Worm (Caenorhabditis elegans): Measurements from ENCODE around the gene C08F11.10.

The C08F11.10 gene

DNA sequence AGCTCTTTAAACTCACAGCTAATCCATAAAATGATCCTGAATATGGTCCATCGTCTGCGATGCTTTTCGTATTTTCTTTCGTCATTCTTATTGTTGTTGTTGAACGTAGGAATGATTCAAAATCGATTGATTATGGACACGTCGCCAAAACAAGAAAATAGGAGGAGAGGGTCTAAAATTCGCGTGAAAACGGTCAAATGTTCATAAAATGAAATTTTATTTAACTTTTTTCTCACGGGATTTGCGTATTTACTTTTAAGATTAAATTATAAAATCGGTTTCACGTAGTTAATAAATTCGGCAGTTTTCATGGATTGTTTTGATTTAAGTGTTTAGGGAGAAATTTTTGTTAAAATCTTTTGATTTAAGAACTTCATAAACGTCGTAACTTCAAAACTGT, at the start of gene C08F11.10:
Gene C08F11.10, minus strand, starts transcription at position 101 of the 400 bp plus-strand sequence.
- TF ChIP-seq pha-4 (GFP tag; IDR thresholded peaks at IDR 0.05) (no peak), pha-4 (tag; optimal IDR thresholded peaks at IDR 0.05) (no peak), nhr-111 (GFP tag; optimal IDR thresholded peaks at IDR 0.05) (no peak), F10B5.3 (tag; optimal IDR thresholded peaks at IDR 0.05) (no peak), zip-2 (tag; optimal IDR thresholded peaks at IDR 0.05) (no peak), ztf-11 (tag; optimal IDR thresholded peaks at IDR 0.05) (no peak), attf-4 (tag; optimal IDR thresholded peaks at IDR 0.05) (no peak), lsy-2 (tag; optimal IDR thresholded peaks at IDR 0.05) (no peak), lir-3 (tag; optimal IDR thresholded peaks at IDR 0.05) (no peak), zag-1 (tag; optimal IDR thresholded peaks at IDR 0.05) (no peak), dmd-9 (GFP tag; IDR thresholded peaks at IDR 0.05) (no peak), skn-1 (tag; optimal IDR thresholded peaks at IDR 0.05) (no peak), spr-1 (tag; optimal IDR thresholded peaks at IDR 0.05) (no peak), rbr-2 (tag; optimal IDR thresholded peaks at IDR 0.05) (no peak), F37D6.2 (tag; optimal IDR thresholded peaks at IDR 0.05) (no peak), ctbp-1 (GFP tag; IDR thresholded peaks at IDR 0.05) (no peak), dmd-8 (GFP tag; IDR thresholded peaks at IDR 0.05) (no peak), madf-9 (GFP tag; conservative IDR thresholded peaks at IDR 0.05) (no peak), Y75B8A.6 (GFP tag; IDR thresholded peaks at IDR 0.05) (no peak)

DNA sequence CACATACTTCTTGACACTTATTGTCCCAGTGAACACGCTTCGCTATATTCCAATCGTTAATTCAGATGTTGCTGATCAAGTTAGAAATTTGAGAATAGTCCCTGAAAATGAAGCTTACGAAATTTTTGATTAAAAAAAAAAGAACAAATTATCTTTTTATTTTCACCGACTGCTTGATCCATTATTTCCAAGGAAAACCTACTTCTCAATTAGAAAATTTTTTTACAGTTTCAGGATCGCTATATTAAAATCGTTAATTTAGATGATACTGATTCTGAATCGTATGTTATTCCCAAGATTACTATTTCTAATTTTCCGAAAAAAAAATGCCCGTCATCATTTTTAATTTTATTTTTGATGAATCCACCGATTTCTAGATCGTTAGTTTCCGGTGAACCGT, 49.6 kb upstream of the C08F11.10 start, which contains the start of gene T23G4.127:
Gene T23G4.127, minus strand, starts transcription at position 101 of the 400 bp plus-strand sequence.
- TF ChIP-seq ama-1 (optimal IDR thresholded peaks at IDR 0.05) (no peak), zfp-3 (GFP tag; conservative IDR thresholded peaks at IDR 0.05) (no peak), gei-8 (GFP tag; optimal IDR thresholded peaks at IDR 0.05) (no peak), duxl-1 (tag; optimal IDR thresholded peaks at IDR 0.05; ENCODE audit: poor library complexity) (no peak), mxl-2 (GFP tag; conservative IDR thresholded peaks at IDR 0.05) (no peak)

DNA sequence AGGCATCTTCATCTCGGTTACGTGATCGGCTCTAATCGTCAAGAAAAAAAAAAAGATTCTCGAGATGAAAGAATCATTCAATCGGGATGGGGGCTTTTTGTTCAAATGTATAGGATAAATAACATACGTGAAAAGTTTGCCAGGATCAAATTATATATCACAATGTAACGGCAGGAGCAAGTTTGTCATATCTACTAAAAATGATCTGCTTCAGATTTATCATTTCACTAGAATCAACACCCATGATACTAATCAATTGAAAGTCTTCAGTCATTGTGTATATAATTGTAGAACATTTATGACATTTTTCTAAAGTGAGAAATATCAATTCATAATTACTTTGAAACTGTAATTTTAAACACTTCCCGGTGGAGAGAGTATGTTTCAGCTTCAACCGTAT, 47.9 kb upstream of the C08F11.10 start:
- TF ChIP-seq php-3 (GFP tag; IDR thresholded peaks at IDR 0.05) = no peak
- TF ChIP-seq aha-1 (tag) = peak; percentile 72
- TF ChIP-seq unc-62 (GFP tag; optimal IDR thresholded peaks at IDR 0.05 in 1 of 2) = peak in 1 of 2 experiments; percentile 61
- TF ChIP-seq unc-62 (tag; optimal IDR thresholded peaks at IDR 0.05) = no peak

DNA sequence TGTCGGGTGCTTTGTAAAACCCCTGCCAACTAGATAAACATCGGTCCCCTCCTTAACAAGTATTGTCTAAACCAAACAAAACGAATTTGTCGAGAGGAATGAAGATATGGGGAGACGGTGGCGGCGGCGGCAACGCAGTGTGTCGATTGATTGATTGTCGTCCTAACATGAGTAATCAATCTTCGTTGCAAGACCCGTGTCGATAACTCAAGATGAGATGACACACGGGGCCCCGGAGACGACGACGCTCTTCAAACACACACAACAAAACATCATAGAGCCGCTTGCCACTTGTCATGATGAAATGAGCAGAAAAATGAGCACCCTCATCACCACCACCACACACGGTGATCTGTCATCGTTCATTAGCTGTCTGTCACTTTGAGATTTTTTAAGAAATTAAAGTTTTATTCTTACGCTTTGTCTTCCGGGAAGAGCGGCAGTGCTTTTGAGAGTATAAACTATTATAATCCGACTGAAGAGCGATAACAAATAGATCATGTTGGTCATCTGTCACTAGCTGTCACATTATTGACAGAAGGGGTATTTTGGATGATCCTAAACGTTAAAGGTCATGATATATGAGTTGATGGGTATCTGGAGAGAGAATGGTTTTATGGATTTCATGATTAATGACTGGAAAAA, 46.8 kb upstream of the C08F11.10 start:
- no peak for TF ChIP-seq mep-1 (tag; optimal IDR thresholded peaks at IDR 0.05)
- TF ChIP-seq nhr-237 (tag; optimal IDR thresholded peaks at IDR 0.05) = no peak
- TF ChIP-seq ceh-20 (GFP tag; IDR thresholded peaks at IDR 0.05) = peak; percentile 95
- TF ChIP-seq unc-62 (GFP tag; optimal IDR thresholded peaks at IDR 0.05 in 1 of 2) = peak in 1 of 2 experiments; percentile 100
- TF ChIP-seq unc-62 (tag; optimal IDR thresholded peaks at IDR 0.05) = peak; percentile 82
- TF ChIP-seq unc-39 (tag; optimal IDR thresholded peaks at IDR 0.05) = no peak
- TF ChIP-seq php-3 (GFP tag; IDR thresholded peaks at IDR 0.05) = no peak
- no peak for TF ChIP-seq fkh-10 (GFP tag; optimal IDR thresholded peaks at IDR 0.05)
- TF ChIP-seq cey-2 (tag; optimal IDR thresholded peaks at IDR 0.05; ENCODE audit: borderline replicate concordance, insufficient read depth) = no peak
- TF ChIP-seq ceh-28 (tag; optimal IDR thresholded peaks at IDR 0.05) = no peak
- no peak for TF ChIP-seq ceh-62 (tag; optimal IDR thresholded peaks at IDR 0.05)
- TF ChIP-seq R02D3.7 (tag; optimal IDR thresholded peaks at IDR 0.05) = no peak
- no peak for TF ChIP-seq daf-8 (GFP tag; IDR thresholded peaks at IDR 0.05)
- TF ChIP-seq sdz-12 (GFP tag; optimal IDR thresholded peaks at IDR 0.05) = no peak
- TF ChIP-seq duxl-1 (tag; optimal IDR thresholded peaks at IDR 0.05; ENCODE audit: poor library complexity) = no peak
- TF ChIP-seq ces-1 (GFP tag; optimal IDR thresholded peaks at IDR 0.05) = no peak
- TF ChIP-seq dve-1 (tag; optimal IDR thresholded peaks at IDR 0.05; ENCODE audit: insufficient read depth) = no peak
- no peak for TF ChIP-seq lir-3 (tag; optimal IDR thresholded peaks at IDR 0.05)
- no peak for TF ChIP-seq ama-1 (optimal IDR thresholded peaks at IDR 0.05)
- TF ChIP-seq arid-1 (GFP tag; conservative IDR thresholded peaks at IDR 0.05) = no peak
- no peak for TF ChIP-seq ceh-82 (tag; optimal IDR thresholded peaks at IDR 0.05)
- no peak for TF ChIP-seq unc-130 (GFP tag; optimal IDR thresholded peaks at IDR 0.05)
- no peak for TF ChIP-seq lin-38 (GFP tag; IDR thresholded peaks at IDR 0.05)
- TF ChIP-seq nhr-77 (tag; optimal IDR thresholded peaks at IDR 0.05) = no peak
- TF ChIP-seq set-16 (GFP tag; IDR thresholded peaks at IDR 0.05) = no peak
- no peak for TF ChIP-seq mxl-2 (GFP tag; conservative IDR thresholded peaks at IDR 0.05)
- no peak for TF ChIP-seq gei-8 (GFP tag; optimal IDR thresholded peaks at IDR 0.05)

Data from whole organism, L4 larva.